Fruit fly (Drosophila melanogaster) whole organism, adult: ENCODE measurements around the gene trbl.

Experiments used
- CG14711 ChIP-seq: fragments of 200-800 bp; sonication (Bioruptor generic); optimal IDR thresholded peaks from 2 replicates; lab custom pipeline; 2018; ENCODE audit warnings: missing biosample characterization, mild to moderate bottlenecking, missing genetic modification characterization, moderate library complexity
- CG1620 ChIP-seq: fragments of 200-800 bp; sonication (Bioruptor generic); optimal IDR thresholded peaks from 2 replicates; lab custom pipeline; 2016; ENCODE audit warnings: missing biosample characterization, missing genetic modification characterization
- CG33017 ChIP-seq: fragments of 200-800 bp; sonication (Bioruptor generic); optimal IDR thresholded peaks from 2 replicates; lab custom pipeline; 2018; ENCODE audit warnings: missing biosample characterization, mild to moderate bottlenecking, missing genetic modification characterization, moderate library complexity
- CG7101 ChIP-seq: fragments of 200-800 bp; sonication (Bioruptor generic); optimal IDR thresholded peaks from 2 replicates; lab custom pipeline; 2018; ENCODE audit warnings: missing biosample characterization, mild to moderate bottlenecking, missing genetic modification characterization, moderate library complexity
- Clk ChIP-seq: fragments of 200-800 bp; sonication (Bioruptor generic); optimal IDR thresholded peaks from 2 replicates; lab custom pipeline; 2017; ENCODE audit warnings: missing biosample characterization, missing genetic modification characterization
- Crg-1 ChIP-seq: fragments of 200-800 bp; sonication (Bioruptor generic); optimal IDR thresholded peaks from 2 replicates; lab custom pipeline; 2016; ENCODE audit warnings: missing biosample characterization, missing genetic modification characterization
- bab1 ChIP-seq: fragments of 200-800 bp; sonication (Bioruptor generic); optimal IDR thresholded peaks from 3 replicates; lab custom pipeline; 2019; ENCODE audit warnings: missing biosample characterization, mild to moderate bottlenecking, missing genetic modification characterization, moderate library complexity
- kay ChIP-seq: fragments of 200-800 bp; sonication (Bioruptor generic); peaks from one replicate; lab custom pipeline; 2016; ENCODE audit warnings: missing biosample characterization, missing genetic modification characterization, borderline replicate concordance
- toe ChIP-seq: fragments of 200-800 bp; sonication (Bioruptor generic); optimal IDR thresholded peaks from 2 replicates; lab custom pipeline; 2016; ENCODE audit warnings: missing biosample characterization, missing genetic modification characterization

- TF ChIP-seq CG14711 (tag; lab: Kevin White, UChicago): no peak
- TF ChIP-seq Crg-1 (GFP tag; lab: Kevin White, UChicago): no peak
- no peak for TF ChIP-seq kay (GFP tag; lab: Kevin White, UChicago)
- no peak for TF ChIP-seq Clk
- no peak for TF ChIP-seq CG33017 (tag; lab: Kevin White, UChicago)
- TF ChIP-seq bab1 (GFP tag; lab: Kevin White, UChicago): no peak
- no peak for TF ChIP-seq CG1620 (GFP tag; lab: Kevin White, UChicago)
- TF ChIP-seq CG7101 (tag; lab: Kevin White, UChicago): no peak
- TF ChIP-seq toe (GFP tag; lab: Kevin White, UChicago): no peak
These were observed 21.9 kb downstream of the trbl start for dm6 chr3L:20379496-20379895.
